Worm (Caenorhabditis elegans): ENCODE measurements around the gene Y50D4B.1.
A peak's percentile ranks its signal among the peaks of the same experiment; 100 is the strongest.

Gene Y50D4B.1

ce11 chrV:1151324-1151742, 38.6 kb downstream of the Y50D4B.1 start (continued):
- TF ChIP-seq pqm-1 (tag; optimal IDR thresholded peaks at IDR 0.05) = peak; percentile 61
- TF ChIP-seq unc-86 (tag; optimal IDR thresholded peaks at IDR 0.05) = peak; percentile 96
- TF ChIP-seq ama-1 (optimal IDR thresholded peaks at IDR 0.05) = no peak
- no peak for TF ChIP-seq nhr-11 (tag; optimal IDR thresholded peaks at IDR 0.05)
- TF ChIP-seq nhr-232 (tag; optimal IDR thresholded peaks at IDR 0.05) = peak; percentile 21
- no peak for TF ChIP-seq gmeb-2 (tag; optimal IDR thresholded peaks at IDR 0.05)
- peak; percentile 99 for TF ChIP-seq ceh-34 (tag; optimal IDR thresholded peaks at IDR 0.05)
- peak; percentile 63 for TF ChIP-seq che-1 (tag; optimal IDR thresholded peaks at IDR 0.05)
- no peak for TF ChIP-seq fkh-10 (GFP tag; optimal IDR thresholded peaks at IDR 0.05)
- peak; percentile 29 for TF ChIP-seq madf-2 (tag; optimal IDR thresholded peaks at IDR 0.05)
- TF ChIP-seq sox-2 (GFP tag; IDR thresholded peaks at IDR 0.05) = peak; percentile 40
- TF ChIP-seq sdc-2 (tag; optimal IDR thresholded peaks at IDR 0.05) = peak; percentile 78
- TF ChIP-seq ets-4 (tag; optimal IDR thresholded peaks at IDR 0.05) = peak; percentile 87
- peak; percentile 15 for TF ChIP-seq ceh-22 (tag; optimal IDR thresholded peaks at IDR 0.05)
- TF ChIP-seq C08G9.2 (tag; optimal IDR thresholded peaks at IDR 0.05) = peak; percentile 59
- peak; percentile 50 for TF ChIP-seq ttx-3 (tag; optimal IDR thresholded peaks at IDR 0.05)
- no peak for TF ChIP-seq npax-4 (tag; optimal IDR thresholded peaks at IDR 0.05)
- TF ChIP-seq nfya-1 (tag; optimal IDR thresholded peaks at IDR 0.05) = peak; percentile 97
- TF ChIP-seq dmd-4 (tag; optimal IDR thresholded peaks at IDR 0.05; ENCODE audit: borderline replicate concordance) = peak; percentile 61
- peak; percentile 57 for TF ChIP-seq pat-9 (tag; optimal IDR thresholded peaks at IDR 0.05)
- TF ChIP-seq Y22D7AL.16 (tag; optimal IDR thresholded peaks at IDR 0.05) = peak; percentile 12
- TF ChIP-seq unc-3 (GFP tag; conservative IDR thresholded peaks at IDR 0.05) = peak; percentile 75; the same call in 1 of the 2 replicates
- TF ChIP-seq unc-3 (tag; optimal IDR thresholded peaks at IDR 0.05) = peak; percentile 95
- no peak for TF ChIP-seq ahr-1 (tag; optimal IDR thresholded peaks at IDR 0.05)
- TF ChIP-seq mec-3 (tag; optimal IDR thresholded peaks at IDR 0.05; ENCODE audit: borderline replicate concordance) = no peak
- no peak for TF ChIP-seq pha-4 (tag; optimal IDR thresholded peaks at IDR 0.05)
- peak; percentile 98 for TF ChIP-seq ref-2 (tag; optimal IDR thresholded peaks at IDR 0.05)
- peak; percentile 97 for TF ChIP-seq ceh-14 (tag; optimal IDR thresholded peaks at IDR 0.05)
- TF ChIP-seq hlh-30 (tag; optimal IDR thresholded peaks at IDR 0.05; ENCODE audit: insufficient read depth) = peak; percentile 85
- TF ChIP-seq ztf-16 (tag; optimal IDR thresholded peaks at IDR 0.05) = peak; percentile 8
- peak; percentile 99 for TF ChIP-seq ceh-18 (tag; optimal IDR thresholded peaks at IDR 0.05)
- peak; percentile 25 for TF ChIP-seq hlh-13 (GFP tag; optimal IDR thresholded peaks at IDR 0.05)
- TF ChIP-seq odd-2 (tag; optimal IDR thresholded peaks at IDR 0.05) = no peak
- no peak for TF ChIP-seq K02D7.2 (tag; optimal IDR thresholded peaks at IDR 0.05)
- peak; percentile 97 for TF ChIP-seq unc-42 (tag; optimal IDR thresholded peaks at IDR 0.05)
- peak; percentile 98 for TF ChIP-seq ceh-31 (tag; optimal IDR thresholded peaks at IDR 0.05)
- 0 out of 2 replicates have a peak, but pooled peaks have one; percentile 34 for TF ChIP-seq ceh-45 (GFP tag; IDR thresholded peaks at IDR 0.05)
- peak; percentile 99 for TF ChIP-seq tbx-2 (tag; optimal IDR thresholded peaks at IDR 0.05)
- peak; percentile 92 for TF ChIP-seq ceh-48 (tag; optimal IDR thresholded peaks at IDR 0.05)
- peak; percentile 1 for TF ChIP-seq pax-1 (tag; optimal IDR thresholded peaks at IDR 0.05)
- TF ChIP-seq T23F11.4 (GFP tag; optimal IDR thresholded peaks at IDR 0.05) = peak; percentile 88
- TF ChIP-seq elt-2 (tag; optimal IDR thresholded peaks at IDR 0.05) = peak; percentile 77
- no peak for TF ChIP-seq hlh-15 (tag; optimal IDR thresholded peaks at IDR 0.05)

DNA sequence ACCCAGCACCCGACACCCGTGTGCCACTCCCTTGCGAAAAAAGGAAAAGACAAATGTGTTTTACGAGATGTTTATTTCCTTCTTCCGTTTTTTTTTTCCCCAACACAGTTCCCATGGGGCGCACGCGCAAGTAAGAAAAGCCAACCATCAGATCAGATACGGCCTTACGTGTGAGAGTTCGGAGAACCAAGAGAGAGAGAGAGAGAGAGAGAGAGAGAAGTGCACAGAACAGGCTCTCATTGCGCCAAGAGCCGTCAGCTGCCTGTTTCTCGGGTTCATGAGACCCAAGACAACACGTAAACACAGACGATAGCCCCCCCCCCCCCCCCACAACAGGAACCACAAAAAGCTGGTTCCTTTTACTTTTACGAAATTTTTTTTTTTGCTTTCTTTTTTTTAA, 39.1 kb downstream of the Y50D4B.1 start:
- TF ChIP-seq unc-86 (tag; optimal IDR thresholded peaks at IDR 0.05) = no peak
- no peak for TF ChIP-seq hlh-13 (GFP tag; optimal IDR thresholded peaks at IDR 0.05)
- no peak for TF ChIP-seq unc-3 (GFP tag; conservative IDR thresholded peaks at IDR 0.05)
- no peak for TF ChIP-seq unc-3 (tag; optimal IDR thresholded peaks at IDR 0.05)
- no peak for TF ChIP-seq ceh-24 (tag; optimal IDR thresholded peaks at IDR 0.05)
- no peak for TF ChIP-seq F13H6.1 (tag; optimal IDR thresholded peaks at IDR 0.05)
- TF ChIP-seq ceh-14 (tag; optimal IDR thresholded peaks at IDR 0.05) = no peak

All from whole organism, late embryonic.